Worm (Caenorhabditis elegans): ENCODE measurements around the gene srd-18.

srd-18 gene

ce11 chrV:13396426-13396825, 30.2 kb downstream of the srd-18 start (continued):
- 0 out of 2 replicates have a peak, but pooled peaks have one; percentile 7 for TF ChIP-seq vab-7 (GFP tag; IDR thresholded peaks at IDR 0.05)
- TF ChIP-seq ctbp-1 (GFP tag; IDR thresholded peaks at IDR 0.05): 0 out of 2 replicates have a peak, but pooled peaks have one; percentile 43
- no peak for TF ChIP-seq dmd-6 (GFP tag; IDR thresholded peaks at IDR 0.05)
- TF ChIP-seq dmd-8 (GFP tag; IDR thresholded peaks at IDR 0.05): no peak
- TF ChIP-seq skn-1 (tag; optimal IDR thresholded peaks at IDR 0.05): no peak
- TF ChIP-seq mxl-3 (GFP tag; optimal IDR thresholded peaks at IDR 0.05): no peak
- no peak for TF ChIP-seq daf-12 (tag; optimal IDR thresholded peaks at IDR 0.05)
- TF ChIP-seq hmg-1.1 (GFP tag; IDR thresholded peaks at IDR 0.05): peak; percentile 28
- no peak for TF ChIP-seq mdt-29 (GFP tag; IDR thresholded peaks at IDR 0.05)
- no peak for TF ChIP-seq tag-97 (GFP tag; IDR thresholded peaks at IDR 0.05)
- TF ChIP-seq F10B5.3 (tag; optimal IDR thresholded peaks at IDR 0.05): no peak
- TF ChIP-seq ceh-28 (tag; optimal IDR thresholded peaks at IDR 0.05): no peak
- TF ChIP-seq hlh-30 (tag; optimal IDR thresholded peaks at IDR 0.05; ENCODE audit: insufficient read depth): no peak
- no peak for TF ChIP-seq lim-7 (GFP tag; IDR thresholded peaks at IDR 0.05)
- TF ChIP-seq snpc-1.2 (GFP tag; IDR thresholded peaks at IDR 0.05): no peak
- no peak for TF ChIP-seq mdl-1 (tag; optimal IDR thresholded peaks at IDR 0.05)
- TF ChIP-seq cey-2 (tag; optimal IDR thresholded peaks at IDR 0.05; ENCODE audit: borderline replicate concordance, insufficient read depth): no peak
- no peak for TF ChIP-seq spr-3 (GFP tag; optimal IDR thresholded peaks at IDR 0.05)
- TF ChIP-seq snpc-4 (tag; optimal IDR thresholded peaks at IDR 0.05): no peak
- TF ChIP-seq nhr-77 (tag; optimal IDR thresholded peaks at IDR 0.05): no peak
- TF ChIP-seq F44E2.7 (GFP tag; IDR thresholded peaks at IDR 0.05): no peak
- TF ChIP-seq spr-1 (tag; optimal IDR thresholded peaks at IDR 0.05): no peak
- no peak for TF ChIP-seq daf-19 (GFP tag; conservative IDR thresholded peaks at IDR 0.05)

ce11 chrV:13394968-13395367, 31.7 kb downstream of the srd-18 start:
- TF ChIP-seq unc-62 (GFP tag; optimal IDR thresholded peaks at IDR 0.05 in 1 of 2) (peak in 1 of 2 experiments; percentile 82), unc-62 (tag; optimal IDR thresholded peaks at IDR 0.05) (no peak), lin-39 (tag; optimal IDR thresholded peaks at IDR 0.05) (no peak), egl-43 (GFP tag; IDR thresholded peaks at IDR 0.05) (peak; percentile 55; the same call in 1 of the 2 replicates), set-16 (GFP tag; IDR thresholded peaks at IDR 0.05) (0 out of 2 replicates have a peak, but pooled peaks have one; percentile 16), nhr-42 (GFP tag; IDR thresholded peaks at IDR 0.05) (no peak), nhr-76 (tag; optimal IDR thresholded peaks at IDR 0.05) (no peak), ceh-20 (GFP tag; IDR thresholded peaks at IDR 0.05) (0 out of 2 replicates have a peak, but pooled peaks have one; percentile 12)

- TF ChIP-seq zip-2 (tag; optimal IDR thresholded peaks at IDR 0.05) (no peak), lin-39 (tag; optimal IDR thresholded peaks at IDR 0.05) (no peak), lsy-2 (tag; optimal IDR thresholded peaks at IDR 0.05) (no peak), zip-11 (GFP tag; IDR thresholded peaks at IDR 0.05) (no peak), F26F4.8 (GFP tag; conservative IDR thresholded peaks at IDR 0.05) (no peak), zfp-3 (GFP tag; conservative IDR thresholded peaks at IDR 0.05) (no peak), nhr-6 (tag; optimal IDR thresholded peaks at IDR 0.05) (no peak), dmd-6 (GFP tag; IDR thresholded peaks at IDR 0.05) (no peak), mdl-1 (tag; optimal IDR thresholded peaks at IDR 0.05) (peak in 1 of 2 experiments; percentile 56), spr-3 (GFP tag; optimal IDR thresholded peaks at IDR 0.05) (no peak), ceh-32 (tag; optimal IDR thresholded peaks at IDR 0.05; ENCODE audit: poor library complexity) (no peak), tra-1 (GFP tag; IDR thresholded peaks at IDR 0.05) (no peak), ctbp-1 (GFP tag; IDR thresholded peaks at IDR 0.05) (peak; percentile 41; the same call in 1 of the 2 replicates), lin-13 (GFP tag; optimal IDR thresholded peaks at IDR 0.05) (no peak), jun-1 (tag; optimal IDR thresholded peaks at IDR 0.05) (no peak), F37D6.2 (tag; optimal IDR thresholded peaks at IDR 0.05) (no peak), hlh-30 (tag; optimal IDR thresholded peaks at IDR 0.05; ENCODE audit: insufficient read depth) (no peak), hlh-11 (tag; optimal IDR thresholded peaks at IDR 0.05) (peak; percentile 73), aha-1 (tag) (no peak), D1046.2 (GFP tag; IDR thresholded peaks at IDR 0.05) (0 out of 2 replicates have a peak, but pooled peaks have one; percentile 9), gei-8 (GFP tag; optimal IDR thresholded peaks at IDR 0.05) (peak; percentile 8), mxl-3 (GFP tag; optimal IDR thresholded peaks at IDR 0.05) (peak; percentile 57), lim-7 (GFP tag; IDR thresholded peaks at IDR 0.05) (0 out of 2 replicates have a peak, but pooled peaks have one; percentile 45), daf-8 (GFP tag; IDR thresholded peaks at IDR 0.05) (no peak), mep-1 (tag; optimal IDR thresholded peaks at IDR 0.05) (peak; percentile 10), ama-1 (optimal IDR thresholded peaks at IDR 0.05) (no peak), F10B5.3 (tag; optimal IDR thresholded peaks at IDR 0.05) (no peak)
These were observed 33.3 kb downstream of the srd-18 start for ce11 chrV:13393333-13393803.

All from whole organism, L4 larva.